Fruit fly (Drosophila melanogaster): ENCODE results near the gene CG31274.
A peak's percentile ranks its signal among the peaks of the same experiment; 100 is the strongest.

CG31274 gene

DNA sequence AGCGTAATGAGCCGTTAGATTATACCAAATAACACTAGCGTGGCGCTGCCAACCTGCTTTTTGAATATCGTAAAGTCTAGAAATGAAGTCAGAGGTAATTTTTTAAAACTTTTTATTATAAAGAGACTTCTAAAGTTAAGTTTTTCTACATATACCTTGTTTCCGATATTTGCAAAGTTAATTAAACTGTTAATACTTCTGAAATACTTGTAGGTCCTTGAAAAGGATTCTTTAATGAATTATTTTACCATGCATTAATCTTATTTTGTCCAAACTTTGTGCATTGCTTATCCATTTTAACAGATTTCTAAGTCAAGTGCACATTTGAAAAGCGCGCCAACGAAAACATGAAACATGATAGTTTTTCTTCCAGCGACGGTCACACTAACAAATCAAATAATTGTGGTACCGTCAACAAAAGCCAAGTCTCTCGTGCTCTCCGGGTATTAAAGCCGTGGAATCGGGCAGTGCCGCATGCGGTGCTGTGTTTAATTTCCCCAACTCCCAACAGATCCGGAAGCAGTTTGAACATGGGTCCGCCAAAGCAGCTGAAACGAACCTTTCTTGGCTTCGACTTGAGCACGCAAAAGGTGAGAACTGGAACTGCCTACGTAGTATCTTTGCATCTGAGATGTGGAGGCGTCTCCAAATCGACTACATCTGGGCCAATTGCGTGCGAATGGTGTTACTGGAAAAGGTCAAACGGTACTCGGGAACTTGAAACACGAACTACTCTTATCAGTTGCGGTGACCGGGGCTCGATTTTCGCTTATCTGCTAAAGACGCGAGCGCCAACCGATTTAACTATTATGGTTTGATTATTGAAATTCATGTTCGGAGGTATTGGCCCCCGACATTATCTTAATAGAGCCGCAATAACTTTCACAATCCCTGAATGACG lies 3.5 kb downstream of the CG31274 start, which contains the start of the genes EMC2A and CG3534 (continued):
- TF ChIP-seq Fer1 (GFP tag; optimal IDR thresholded peaks at IDR 0.05) (no peak), CG5180 (GFP tag; optimal IDR thresholded peaks at IDR 0.05) (no peak), CG42726 (GFP tag; IDR thresholded peaks at IDR 0.05; ENCODE audit: partially characterized antibody) (no peak), CG6272 (GFP tag; IDR thresholded peaks at IDR 0.05) (no peak), zfh1 (GFP tag; IDR thresholded peaks at IDR 0.05) (no peak), Gug (GFP tag; IDR thresholded peaks at IDR 0.05) (no peak), ssp (GFP tag; IDR thresholded peaks at IDR 0.05) (no peak), Vsx1 (GFP tag; optimal IDR thresholded peaks at IDR 0.05) (no peak), CG12219 (GFP tag; optimal IDR thresholded peaks at IDR 0.05) (no peak), CG12299 (tag; optimal IDR thresholded peaks at IDR 0.05) (no peak), Dfd (GFP tag; optimal IDR thresholded peaks at IDR 0.05) (no peak), CG11398 (GFP tag; optimal IDR thresholded peaks at IDR 0.05) (no peak), Poxn (GFP tag; IDR thresholded peaks at IDR 0.05) (no peak), NfI (GFP tag; optimal IDR thresholded peaks at IDR 0.05) (no peak), Elba2 (GFP tag; optimal IDR thresholded peaks at IDR 0.05) (no peak), CG2889 (GFP tag; IDR thresholded peaks at IDR 0.05) (no peak), CG13894 (tag; optimal IDR thresholded peaks at IDR 0.05) (no peak), CG12104 (GFP tag; optimal IDR thresholded peaks at IDR 0.05) (peak; percentile 2), lab (GFP tag; optimal IDR thresholded peaks at IDR 0.05) (peak; percentile 11), NK7.1 (GFP tag; optimal IDR thresholded peaks at IDR 0.05) (peak; percentile 3), ERR (GFP tag; optimal IDR thresholded peaks at IDR 0.05) (peak; percentile 17), dm (GFP tag; optimal IDR thresholded peaks at IDR 0.05) (no peak), CG13775 (GFP tag; optimal IDR thresholded peaks at IDR 0.05) (no peak), CG1602 (GFP tag; optimal IDR thresholded peaks at IDR 0.05) (no peak), CG17186 (GFP tag; optimal IDR thresholded peaks at IDR 0.05) (no peak), ATbp (GFP tag; optimal IDR thresholded peaks at IDR 0.05) (no peak), btn (GFP tag; optimal IDR thresholded peaks at IDR 0.05) (no peak), Bteb2 (GFP tag; optimal IDR thresholded peaks at IDR 0.05) (no peak), schlank (tag; optimal IDR thresholded peaks at IDR 0.05) (no peak), CG10321 (GFP tag; IDR thresholded peaks at IDR 0.05) (no peak), Camta (GFP tag; optimal IDR thresholded peaks at IDR 0.05) (no peak), ttk (GFP tag; IDR thresholded peaks at IDR 0.05) (no peak), fd96Cb (tag; optimal IDR thresholded peaks at IDR 0.05) (no peak), CG3163 (GFP tag; optimal IDR thresholded peaks at IDR 0.05) (no peak), bbx (GFP tag; IDR thresholded peaks at IDR 0.05; ENCODE audit: partially characterized antibody) (peak; percentile 16; the same call in 1 of the 2 replicates), CG11093 (GFP tag; IDR thresholded peaks at IDR 0.05) (no peak), Mad (GFP tag; optimal IDR thresholded peaks at IDR 0.05) (no peak), unc-4 (GFP tag; IDR thresholded peaks at IDR 0.05; ENCODE audit: partially characterized antibody) (0 out of 2 replicates have a peak, but pooled peaks have one; percentile 14), CG18764 (GFP tag; optimal IDR thresholded peaks at IDR 0.05) (no peak), tup (GFP tag; optimal IDR thresholded peaks at IDR 0.05) (no peak), CG6765 (GFP tag; optimal IDR thresholded peaks at IDR 0.05) (no peak), CG10462 (GFP tag; optimal IDR thresholded peaks at IDR 0.05) (no peak), fu2 (GFP tag; optimal IDR thresholded peaks at IDR 0.05) (no peak), CG10543 (GFP tag; optimal IDR thresholded peaks at IDR 0.05) (no peak), CG10654 (GFP tag; optimal IDR thresholded peaks at IDR 0.05) (no peak), CG3726 (GFP tag; IDR thresholded peaks at IDR 0.05) (no peak), Xrp1 (GFP tag; IDR thresholded peaks at IDR 0.05) (peak; percentile 44; the same call in 1 of the 2 replicates), eyg (GFP tag; optimal IDR thresholded peaks at IDR 0.05) (no peak), HHEX (GFP tag; optimal IDR thresholded peaks at IDR 0.05) (no peak), sens-2 (GFP tag; IDR thresholded peaks at IDR 0.05) (no peak)
